Worm (Caenorhabditis elegans) whole organism, mixed stage, embryonic: Measurements from ENCODE around the gene rbm-39.

Source experiments
- M03D4.4 ChIP-seq: sonication (generic microtip); optimal IDR thresholded peaks from 2 replicates; lab custom pipeline; 2017; ENCODE audit warnings: mild to moderate bottlenecking, missing genetic modification characterization, missing compliant biosample characterization
- bed-3 ChIP-seq: fragments of 200-800 bp; sonication (Bioruptor generic); optimal IDR thresholded peaks from 3 replicates; lab custom pipeline; 2018; ENCODE audit warnings: mild to moderate bottlenecking, missing genetic modification characterization, moderate library complexity, missing compliant biosample characterization
- blmp-1 ChIP-seq: fragments of 150-350 bp; optimal IDR thresholded peaks from 2 replicates; lab custom pipeline; 2014; ENCODE audit warnings: missing biosample characterization, missing genetic modification characterization
- ceh-43 ChIP-seq: fragments of 200-800 bp; sonication (Bioruptor generic); optimal IDR thresholded peaks from 2 replicates; lab custom pipeline; 2018; ENCODE audit warnings: mild to moderate bottlenecking, missing genetic modification characterization, moderate library complexity, missing compliant biosample characterization
- ceh-83 ChIP-seq: fragments of 200-800 bp; sonication (Bioruptor generic); optimal IDR thresholded peaks from 2 replicates; lab custom pipeline; 2018; ENCODE audit warnings: mild to moderate bottlenecking, missing genetic modification characterization, missing compliant biosample characterization
- ces-1 ChIP-seq: fragments of 150-350 bp; optimal IDR thresholded peaks from 2 replicates; lab custom pipeline; 2014; ENCODE audit warnings: missing biosample characterization, missing genetic modification reagents, missing genetic modification characterization
- cnd-1 ChIP-seq: fragments of 200-800 bp; sonication (Bioruptor generic); optimal IDR thresholded peaks from 2 replicates; lab custom pipeline; 2018; ENCODE audit warnings: mild to moderate bottlenecking, missing genetic modification characterization, missing compliant biosample characterization
- drap-1 ChIP-seq: fragments of 200-800 bp; sonication (Bioruptor generic); optimal IDR thresholded peaks from 3 replicates; lab custom pipeline; 2018; ENCODE audit warnings: mild to moderate bottlenecking, missing genetic modification characterization, missing compliant biosample characterization
- elt-1 ChIP-seq: sonication (generic microtip); optimal IDR thresholded peaks from 2 replicates; lab custom pipeline; 2017; ENCODE audit warnings: missing genetic modification characterization, mild to moderate bottlenecking, missing compliant biosample characterization, antibody characterized with exemption, moderate library complexity, borderline replicate concordance; ENCODE audit not compliant: insufficient read depth
- elt-3 ChIP-seq: fragments of 150-350 bp; optimal IDR thresholded peaks from 2 replicates; lab custom pipeline; 2014; ENCODE audit warnings: missing biosample characterization, missing genetic modification characterization
- flh-1 ChIP-seq: fragments of 200-800 bp; sonication (Bioruptor generic); optimal IDR thresholded peaks from 2 replicates; lab custom pipeline; 2018; ENCODE audit warnings: mild to moderate bottlenecking, missing genetic modification characterization, moderate library complexity, missing compliant biosample characterization
- hlh-1 ChIP-seq: fragments of 150-350 bp; optimal IDR thresholded peaks from 2 replicates; lab custom pipeline; 2014; ENCODE audit warnings: missing biosample characterization, missing genetic modification reagents, missing genetic modification characterization
- lin-13 ChIP-seq: fragments of 150-350 bp; optimal IDR thresholded peaks from 2 replicates; lab custom pipeline; 2014; ENCODE audit warnings: missing biosample characterization, missing genetic modification characterization
- lin-32 ChIP-seq: fragments of 200-800 bp; sonication (Bioruptor generic); optimal IDR thresholded peaks from 2 replicates; lab custom pipeline; 2018; ENCODE audit warnings: mild to moderate bottlenecking, missing genetic modification characterization, missing compliant biosample characterization
- lsy-2 ChIP-seq: fragments of 150-350 bp; optimal IDR thresholded peaks from 2 replicates; lab custom pipeline; 2014; ENCODE audit warnings: missing biosample characterization, missing genetic modification characterization
- mab-5 ChIP-seq: fragments of 150-350 bp; optimal IDR thresholded peaks from 2 replicates; lab custom pipeline; 2014; ENCODE audit warnings: missing biosample characterization, missing genetic modification characterization
- mep-1 ChIP-seq: fragments of 150-350 bp; optimal IDR thresholded peaks from 2 replicates; lab custom pipeline; 2017; ENCODE audit warnings: missing biosample characterization, missing genetic modification reagents, missing genetic modification characterization, inconsistent platforms
- mls-2 ChIP-seq: sonication (generic microtip); optimal IDR thresholded peaks from 2 replicates; lab custom pipeline; 2016; ENCODE audit warnings: mild to moderate bottlenecking, missing genetic modification characterization, moderate library complexity, missing compliant biosample characterization
- nhr-2 ChIP-seq: fragments of 150-350 bp; optimal IDR thresholded peaks from 2 replicates; lab custom pipeline; 2014; ENCODE audit warnings: missing biosample characterization, missing genetic modification characterization
- nhr-237 ChIP-seq: fragments of 150-350 bp; optimal IDR thresholded peaks from 2 replicates; lab custom pipeline; 2014; ENCODE audit warnings: missing biosample characterization, missing genetic modification characterization
- nhr-28 ChIP-seq: fragments of 150-350 bp; optimal IDR thresholded peaks from 2 replicates; lab custom pipeline; 2014; ENCODE audit warnings: missing biosample characterization, missing genetic modification characterization
- pha-4 ChIP-seq: fragments of 150-350 bp; optimal IDR thresholded peaks from 2 replicates; lab custom pipeline; 2018; ENCODE audit warnings: missing biosample characterization, missing genetic modification reagents, missing genetic modification characterization
- sem-2 ChIP-seq: fragments of 200-800 bp; sonication (Bioruptor generic); optimal IDR thresholded peaks from 2 replicates; lab custom pipeline; 2018; ENCODE audit warnings: mild to moderate bottlenecking, missing genetic modification characterization, missing compliant biosample characterization
- sptf-1 ChIP-seq: sonication (generic microtip); optimal IDR thresholded peaks from 2 replicates; lab custom pipeline; 2017; ENCODE audit warnings: mild to moderate bottlenecking, missing genetic modification characterization, moderate library complexity, missing compliant biosample characterization
- tbx-8 ChIP-seq: fragments of 200-800 bp; sonication (Bioruptor generic); optimal IDR thresholded peaks from 2 replicates; lab custom pipeline; 2018; ENCODE audit warnings: mild to moderate bottlenecking, missing genetic modification characterization, moderate library complexity, missing compliant biosample characterization
- unc-120 ChIP-seq: sonication (generic microtip); optimal IDR thresholded peaks from 2 replicates; lab custom pipeline; 2017; ENCODE audit warnings: missing genetic modification characterization, missing compliant biosample characterization; ENCODE audit not compliant: poor library complexity, severe bottlenecking
- unc-39 ChIP-seq: fragments of 150-350 bp; optimal IDR thresholded peaks from 2 replicates; lab custom pipeline; 2014; ENCODE audit warnings: missing biosample characterization, missing genetic modification characterization
- unc-62 ChIP-seq: fragments of 150-350 bp; optimal IDR thresholded peaks from 2 replicates; lab custom pipeline; 2014; ENCODE audit warnings: missing biosample characterization, missing genetic modification reagents, missing genetic modification characterization
- ztf-11 ChIP-seq: fragments of 150-350 bp; optimal IDR thresholded peaks from 2 replicates; lab custom pipeline; 2014; ENCODE audit warnings: missing biosample characterization, missing genetic modification characterization

The rbm-39 gene

DNA sequence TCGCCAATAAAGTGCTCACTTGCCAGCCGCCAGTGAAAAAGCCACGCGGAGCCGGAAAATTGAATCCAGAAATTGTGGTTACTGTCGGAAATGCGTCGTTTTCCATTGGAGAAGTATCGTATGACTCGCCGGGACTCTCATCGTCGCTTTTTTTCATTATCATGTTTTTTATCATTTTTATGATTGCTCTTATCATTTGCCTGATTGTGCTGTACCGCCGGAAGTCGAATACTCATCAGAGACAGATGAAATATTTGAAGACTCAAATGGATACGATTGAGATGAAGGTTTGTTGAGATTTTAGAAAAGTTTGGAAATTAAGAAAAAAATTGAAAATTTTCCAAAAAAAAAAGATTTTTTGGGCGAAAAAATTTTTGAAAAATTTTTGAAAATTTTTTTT lies 36.1 kb upstream of the rbm-39 start:
- no peak for TF ChIP-seq hlh-1 (tag; lab: Kevin White, UChicago)
- TF ChIP-seq ceh-83 (GFP tag; lab: Kevin White, UChicago): no peak
- no peak for TF ChIP-seq sptf-1 (tag; lab: Kevin White, UChicago)
- no peak for TF ChIP-seq unc-120 (tag; lab: Kevin White, UChicago)
- no peak for TF ChIP-seq drap-1 (GFP tag; lab: Kevin White, UChicago)
- TF ChIP-seq M03D4.4 (tag; lab: Kevin White, UChicago): no peak
- TF ChIP-seq mls-2 (tag; lab: Kevin White, UChicago): no peak
- no peak for TF ChIP-seq tbx-8
- TF ChIP-seq elt-3 (tag; lab: Kevin White, UChicago): no peak
- TF ChIP-seq lsy-2 (tag; lab: Kevin White, UChicago): no peak
- no peak for TF ChIP-seq nhr-28
- no peak for TF ChIP-seq ztf-11 (tag; lab: Kevin White, UChicago)
- no peak for TF ChIP-seq unc-39 (tag; lab: Kevin White, UChicago)
- no peak for TF ChIP-seq mab-5 (tag; lab: Kevin White, UChicago)
- TF ChIP-seq ceh-43 (GFP tag; lab: Kevin White, UChicago): no peak
- TF ChIP-seq unc-62 (GFP tag; lab: Kevin White, UChicago): no peak
- TF ChIP-seq flh-1 (GFP tag; lab: Kevin White, UChicago): no peak

DNA sequence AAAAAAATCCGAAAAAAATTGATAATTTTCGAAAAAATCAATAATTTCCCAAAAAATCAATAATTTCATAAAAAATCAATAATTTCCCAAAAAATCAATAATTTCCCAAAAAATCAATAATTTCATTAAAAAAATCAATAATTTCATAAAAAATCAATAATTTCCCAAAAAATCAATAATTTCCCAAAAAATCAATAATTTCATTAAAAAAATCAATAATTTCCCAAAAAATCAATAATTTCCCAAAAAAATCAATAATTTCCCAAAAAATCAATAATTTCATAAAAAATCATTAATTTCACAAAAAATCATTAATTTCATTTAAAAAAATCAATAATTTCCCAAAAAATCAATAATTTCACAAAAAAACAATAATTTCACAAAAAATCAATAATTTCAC lies 34.6 kb upstream of the rbm-39 start:
- TF ChIP-seq ces-1 (GFP tag; lab: Kevin White, UChicago): peak; percentile 58
- TF ChIP-seq, all 35 proteins: peak for 1; not testable (repeated sequence) for 34

DNA sequence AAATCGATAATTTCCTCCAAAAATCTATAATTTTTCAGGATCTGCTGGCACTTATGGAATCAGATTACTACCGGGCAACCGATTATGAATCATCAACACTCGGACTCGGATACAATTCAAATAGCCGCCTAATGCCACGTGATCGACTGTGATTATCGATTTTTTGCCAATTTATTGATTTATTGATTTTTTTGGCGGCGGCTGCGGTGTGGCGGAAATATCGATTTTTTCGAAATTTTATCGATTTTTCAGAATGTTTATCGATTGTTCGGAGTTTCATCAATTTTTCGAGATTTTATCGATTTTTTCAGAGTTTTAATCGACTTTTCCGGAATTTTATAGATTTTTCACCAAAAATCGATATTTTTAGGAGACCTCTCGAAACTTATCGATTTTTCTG lies 28.9 kb upstream of the rbm-39 start:
- TF ChIP-seq mep-1 (tag; lab: Kevin White, UChicago) (no peak), bed-3 (no peak), drap-1 (GFP tag; lab: Kevin White, UChicago) (no peak), blmp-1 (tag; lab: Kevin White, UChicago) (no peak)

DNA sequence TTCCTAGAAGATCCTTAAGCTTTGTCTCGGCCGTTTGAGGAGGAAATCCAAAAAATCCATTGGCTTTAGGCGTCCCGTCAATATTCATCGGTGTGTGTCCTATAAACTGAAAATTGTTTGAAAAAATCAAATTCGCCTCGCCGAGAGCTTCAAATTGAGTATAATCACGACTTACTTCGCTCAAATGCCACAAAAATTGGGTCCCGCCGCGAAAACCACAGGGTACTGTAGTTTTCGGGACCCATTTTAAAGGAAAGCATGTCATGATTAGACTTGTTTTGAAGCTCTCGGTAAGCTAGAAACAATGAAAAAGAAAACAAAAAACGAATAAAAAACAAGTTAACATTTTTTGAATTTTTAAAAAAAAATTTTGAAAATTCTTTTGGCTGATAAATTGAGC lies 22.1 kb upstream of the rbm-39 start, which contains the start of gene egrh-2:
egrh-2 (minus strand) TSS at position 101 of the 400 bp plus-strand sequence.
- TF ChIP-seq ceh-43 (GFP tag; lab: Kevin White, UChicago): no peak

DNA sequence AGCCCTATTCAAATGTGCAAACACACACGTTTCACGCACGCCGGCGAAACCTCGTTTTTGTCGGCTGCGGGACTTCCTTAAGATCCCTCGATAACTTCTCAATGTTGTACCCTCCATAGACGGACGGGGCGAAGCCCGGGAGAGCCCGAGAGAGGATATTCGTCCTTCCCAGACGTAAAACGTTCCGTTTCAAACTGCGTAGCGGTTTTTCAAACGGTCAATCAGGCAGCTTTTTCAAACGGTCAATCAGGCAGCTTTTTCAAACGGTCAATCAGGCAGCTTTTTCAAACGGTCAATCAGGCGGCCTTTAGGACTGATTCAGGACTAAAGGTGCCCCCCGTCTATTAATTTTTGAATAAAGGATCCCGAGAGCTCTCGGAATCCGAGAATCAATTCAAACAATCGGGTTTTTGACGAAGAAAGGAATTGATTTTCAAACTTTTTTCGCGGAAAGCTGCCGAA lies 21.2 kb upstream of the rbm-39 start:
- no peak for TF ChIP-seq blmp-1 (tag; lab: Kevin White, UChicago)
- TF ChIP-seq lin-32: no peak
- TF ChIP-seq flh-1 (GFP tag; lab: Kevin White, UChicago): no peak
- TF ChIP-seq hlh-1 (tag; lab: Kevin White, UChicago): no peak
- no peak for TF ChIP-seq elt-1
- TF ChIP-seq sptf-1 (tag; lab: Kevin White, UChicago): no peak
- TF ChIP-seq pha-4: no peak
- TF ChIP-seq nhr-2: no peak
- no peak for TF ChIP-seq unc-62 (GFP tag; lab: Kevin White, UChicago)
- no peak for TF ChIP-seq sem-2
- no peak for TF ChIP-seq nhr-237

DNA sequence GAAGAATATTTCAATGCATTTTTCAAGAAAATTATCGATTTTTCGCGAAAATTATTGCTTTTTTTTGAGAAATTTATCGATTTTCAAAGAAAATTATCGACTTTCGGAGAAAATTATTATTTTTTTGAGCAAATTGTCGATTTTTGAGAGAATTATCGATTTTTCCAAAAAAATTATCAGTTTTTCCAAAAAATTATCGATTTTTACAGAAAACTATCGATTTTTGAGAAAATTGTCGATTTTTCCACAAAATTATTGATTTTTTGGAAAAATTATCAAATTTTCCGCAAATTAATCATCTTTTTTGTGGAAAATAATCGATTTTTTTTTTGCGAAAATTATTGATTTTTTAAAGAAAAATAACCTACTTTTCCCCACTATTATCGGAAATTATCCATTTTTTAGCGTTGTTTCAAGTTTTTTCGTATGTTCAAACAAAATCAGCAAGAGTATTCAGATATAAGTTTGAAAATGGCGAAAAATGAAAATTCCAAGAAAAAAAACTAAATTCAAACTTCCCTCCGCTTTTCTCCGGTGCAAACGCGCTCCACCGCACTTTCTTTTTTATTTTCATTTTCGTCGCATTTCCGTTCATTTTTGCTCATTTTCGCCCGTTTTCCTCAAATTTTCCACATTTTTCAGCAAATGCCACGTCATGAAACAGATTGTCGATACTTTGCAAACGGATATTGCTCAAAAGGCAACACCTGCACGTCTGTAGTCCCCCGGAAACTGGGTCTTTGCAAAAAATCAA lies 20.6 kb upstream of the rbm-39 start, which contains the start of gene lep-2:
lep-2 (plus strand) TSS at position 637 of the 754 bp plus-strand sequence.
- TF ChIP-seq hlh-1 (tag; lab: Kevin White, UChicago): no peak
- TF ChIP-seq lin-13 (tag; lab: Kevin White, UChicago): no peak
- TF ChIP-seq cnd-1 (tag; lab: Kevin White, UChicago): no peak
- TF ChIP-seq elt-3 (tag; lab: Kevin White, UChicago): no peak
- no peak for TF ChIP-seq nhr-237
